Worm (Caenorhabditis elegans) whole organism, early embryonic: Measurements from ENCODE around the gene fbxc-24.

Source experiments
- ama-1 ChIP-seq: fragments of 150-350 bp; optimal IDR thresholded peaks from 2 replicates; lab custom pipeline; 2014
- ets-7 ChIP-seq: sonication (generic microtip); optimal IDR thresholded peaks from 2 replicates; lab custom pipeline; 2016; ENCODE audit warnings: missing genotype, missing genetic modification characterization, missing compliant biosample characterization
- sea-1 ChIP-seq: fragments of 200-800 bp; sonication (Bioruptor generic); conservative IDR thresholded peaks from 2 replicates; pipeline ENCODE4 v1.3.6; 2022; ENCODE audit warnings: missing genetic modification characterization, missing compliant biosample characterization
- tbx-11 ChIP-seq: fragments of 200-800 bp; sonication (Bioruptor generic); IDR thresholded peaks from 2 replicates; pipeline ENCODE4 v1.3.6; 2022; ENCODE audit warnings: missing genetic modification characterization, missing compliant biosample characterization
- tbx-37 ChIP-seq: fragments of 200-800 bp; sonication (Bioruptor generic); conservative IDR thresholded peaks from 2 replicates; pipeline ENCODE4 v1.3.6; 2022; ENCODE audit warnings: missing genetic modification reagents, missing genetic modification characterization, missing compliant biosample characterization

DNA sequence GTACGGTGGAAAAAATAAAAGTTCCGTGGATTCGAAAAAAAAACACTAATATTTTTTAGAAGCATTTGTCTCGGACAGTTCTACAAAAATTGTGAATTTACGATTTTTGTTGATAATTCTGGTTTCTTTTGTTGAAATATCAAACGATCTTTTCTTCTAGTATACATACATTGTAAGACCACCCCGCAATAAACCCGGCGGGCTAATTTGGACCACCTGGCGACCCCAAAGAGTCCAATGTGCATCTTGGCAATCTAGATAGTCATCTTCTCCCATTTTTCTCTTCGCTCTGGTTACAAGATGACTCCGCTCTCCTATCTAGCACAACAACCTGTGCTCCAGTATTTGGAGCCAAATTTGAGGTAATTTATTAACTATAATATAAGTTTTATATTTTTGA, 6.3 kb upstream of the fbxc-24 start, which contains the start of gene fbxc-29:
- TF ChIP-seq sea-1 (GFP tag; lab: Robert Waterston, UW) (no peak), tbx-37 (GFP tag; lab: Robert Waterston, UW) (no peak), tbx-11 (no peak), ets-7 (tag; lab: Kevin White, UChicago) (no peak), ama-1 (lab: Kevin White, UChicago) (no peak)
